Worm (Caenorhabditis elegans): ENCODE data around the gene C35A5.11.

DNA sequence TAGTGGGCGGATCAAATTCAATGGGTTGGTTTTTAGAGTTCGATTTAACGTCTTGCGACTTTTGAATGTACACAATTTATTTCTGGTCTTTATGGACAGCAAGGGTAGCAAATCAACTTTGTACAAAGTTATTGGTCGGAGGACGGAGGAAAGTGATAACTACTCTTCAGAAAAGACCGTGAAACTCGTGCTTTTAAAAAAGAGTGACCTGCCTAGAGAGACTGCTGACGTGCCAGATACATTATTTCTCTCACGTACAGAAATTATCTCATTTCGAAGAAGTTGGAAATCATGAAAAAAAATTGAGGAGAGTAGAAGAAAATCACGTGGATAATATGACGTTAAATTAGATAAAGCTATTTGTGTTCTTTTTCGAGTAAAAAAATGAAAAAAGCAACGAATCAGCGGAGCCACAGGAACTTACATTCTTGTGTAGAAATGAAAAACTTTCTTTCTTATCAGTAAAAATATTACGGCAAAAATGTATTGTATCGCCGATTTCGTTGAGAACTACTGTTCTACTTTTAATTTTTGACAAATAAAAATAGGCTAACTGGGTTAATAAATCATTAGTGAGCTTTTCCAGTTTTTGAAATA is 33.3 kb upstream of the C35A5.11 start, which contains the start of gene ppm-1.A:
- TF ChIP-seq sptf-1 (tag; optimal IDR thresholded peaks at IDR 0.05) (no peak), nhr-237 (tag; optimal IDR thresholded peaks at IDR 0.05) (no peak), elt-1 (tag; optimal IDR thresholded peaks at IDR 0.05; ENCODE audit: borderline replicate concordance, insufficient read depth) (no peak), ztf-11 (tag; optimal IDR thresholded peaks at IDR 0.05) (no peak), nhr-28 (tag; optimal IDR thresholded peaks at IDR 0.05) (no peak)

Measured in whole organism, mixed stage, embryonic.